Fruit fly (Drosophila melanogaster) whole organism, pupa: ENCODE data around the gene Hrb27C.

ENCODE experiments used
- CG10348 ChIP-seq: fragments of 200-800 bp; sonication (Bioruptor generic); IDR thresholded peaks from 2 replicates; pipeline ENCODE4 v1.3.6; 2022; ENCODE audit warnings: missing biosample characterization, missing genetic modification characterization
- CG12605 ChIP-seq: fragments of 200-800 bp; sonication (Bioruptor generic); IDR thresholded peaks from 2 replicates; pipeline ENCODE4 v1.3.6; 2022; ENCODE audit warnings: missing biosample characterization, missing genetic modification characterization
- CG13204 ChIP-seq: fragments of 200-800 bp; sonication (Bioruptor generic); optimal IDR thresholded peaks from 2 replicates; lab custom pipeline; 2018; ENCODE audit warnings: missing biosample characterization, mild to moderate bottlenecking, missing genetic modification characterization, moderate library complexity
- CG14655 ChIP-seq: fragments of 200-800 bp; sonication (Bioruptor generic); optimal IDR thresholded peaks from 3 replicates; lab custom pipeline; 2017; ENCODE audit warnings: mild to moderate bottlenecking, missing biosample characterization, missing genetic modification reagents, missing genetic modification characterization
- CG15710 ChIP-seq: fragments of 200-800 bp; sonication (Bioruptor generic); optimal IDR thresholded peaks from 2 replicates; lab custom pipeline; 2018; ENCODE audit warnings: missing biosample characterization, mild to moderate bottlenecking, missing genetic modification characterization, moderate library complexity
- CG17806 ChIP-seq: fragments of 200-800 bp; sonication (Bioruptor generic); optimal IDR thresholded peaks from 2 replicates; lab custom pipeline; 2018; ENCODE audit warnings: missing biosample characterization, mild to moderate bottlenecking, missing genetic modification characterization, moderate library complexity
- CG32121 ChIP-seq: fragments of 200-800 bp; sonication (Bioruptor generic); IDR thresholded peaks from 2 replicates; pipeline ENCODE4 v1.3.6; 2022; ENCODE audit warnings: missing biosample characterization, missing genetic modification characterization
- CG34367 ChIP-seq: fragments of 200-800 bp; sonication (Bioruptor generic); optimal IDR thresholded peaks from 2 replicates; lab custom pipeline; 2018; ENCODE audit warnings: missing biosample characterization, mild to moderate bottlenecking, missing genetic modification characterization
- CG4496 ChIP-seq: fragments of 200-800 bp; sonication (Bioruptor generic); IDR thresholded peaks from 3 replicates; pipeline ENCODE4 v1.3.6; 2022; ENCODE audit warnings: missing biosample characterization, missing genetic modification characterization
- CG8159 ChIP-seq: fragments of 200-800 bp; sonication (Bioruptor generic); optimal IDR thresholded peaks from 3 replicates; lab custom pipeline; 2018; ENCODE audit warnings: missing biosample characterization, mild to moderate bottlenecking, missing genetic modification characterization, moderate library complexity
- CG8301 ChIP-seq: fragments of 200-800 bp; sonication (Bioruptor generic); optimal IDR thresholded peaks from 2 replicates; lab custom pipeline; 2018; ENCODE audit warnings: missing biosample characterization, mild to moderate bottlenecking, missing genetic modification characterization
- CG9948 ChIP-seq: fragments of 200-800 bp; sonication (Bioruptor generic); optimal IDR thresholded peaks from 2 replicates; lab custom pipeline; 2018; ENCODE audit warnings: missing biosample characterization, mild to moderate bottlenecking, missing genetic modification characterization, moderate library complexity
- D1 ChIP-seq: fragments of 200-800 bp; sonication (Bioruptor generic); optimal IDR thresholded peaks from 2 replicates; lab custom pipeline; 2018; ENCODE audit warnings: missing biosample characterization, mild to moderate bottlenecking, missing genetic modification characterization, moderate library complexity
- EcR ChIP-seq: fragments of 200-800 bp; sonication (Bioruptor generic); optimal IDR thresholded peaks from 3 replicates; lab custom pipeline; 2019; ENCODE audit warnings: missing biosample characterization, missing genetic modification characterization, mild to moderate bottlenecking, moderate library complexity, missing genetic modification reagents
- Ets98B ChIP-seq: fragments of 200-800 bp; sonication (Bioruptor generic); IDR thresholded peaks from 2 replicates; pipeline ENCODE4 v1.3.6; 2022; ENCODE audit warnings: missing biosample characterization, missing genetic modification characterization
- Pif1A ChIP-seq: fragments of 200-800 bp; sonication (Bioruptor generic); optimal IDR thresholded peaks from 3 replicates; lab custom pipeline; 2016; ENCODE audit warnings: missing biosample characterization, missing genetic modification characterization
- Pif1B ChIP-seq: fragments of 200-800 bp; sonication (Bioruptor generic); optimal IDR thresholded peaks from 3 replicates; lab custom pipeline; 2016; ENCODE audit warnings: missing biosample characterization, missing genetic modification characterization
- Snoo ChIP-seq: fragments of 200-800 bp; sonication (Bioruptor generic); optimal IDR thresholded peaks from 3 replicates; lab custom pipeline; 2017; ENCODE audit warnings: missing biosample characterization, mild to moderate bottlenecking, missing genetic modification characterization, inconsistent platforms
- fd96Ca ChIP-seq: fragments of 200-800 bp; sonication (Bioruptor generic); IDR thresholded peaks from 3 replicates; pipeline ENCODE4 v1.3.6; 2022; ENCODE audit warnings: missing biosample characterization, missing genetic modification characterization
- gl ChIP-seq: fragments of 200-800 bp; sonication (Bioruptor generic); optimal IDR thresholded peaks from 2 replicates; lab custom pipeline; 2018; ENCODE audit warnings: missing biosample characterization, mild to moderate bottlenecking, missing genetic modification characterization
- rn ChIP-seq: fragments of 200-800 bp; sonication (Bioruptor generic); IDR thresholded peaks from 2 replicates; pipeline ENCODE4 v1.3.6; 2022; ENCODE audit warnings: missing biosample characterization, missing genetic modification characterization

Hrb27C gene

DNA sequence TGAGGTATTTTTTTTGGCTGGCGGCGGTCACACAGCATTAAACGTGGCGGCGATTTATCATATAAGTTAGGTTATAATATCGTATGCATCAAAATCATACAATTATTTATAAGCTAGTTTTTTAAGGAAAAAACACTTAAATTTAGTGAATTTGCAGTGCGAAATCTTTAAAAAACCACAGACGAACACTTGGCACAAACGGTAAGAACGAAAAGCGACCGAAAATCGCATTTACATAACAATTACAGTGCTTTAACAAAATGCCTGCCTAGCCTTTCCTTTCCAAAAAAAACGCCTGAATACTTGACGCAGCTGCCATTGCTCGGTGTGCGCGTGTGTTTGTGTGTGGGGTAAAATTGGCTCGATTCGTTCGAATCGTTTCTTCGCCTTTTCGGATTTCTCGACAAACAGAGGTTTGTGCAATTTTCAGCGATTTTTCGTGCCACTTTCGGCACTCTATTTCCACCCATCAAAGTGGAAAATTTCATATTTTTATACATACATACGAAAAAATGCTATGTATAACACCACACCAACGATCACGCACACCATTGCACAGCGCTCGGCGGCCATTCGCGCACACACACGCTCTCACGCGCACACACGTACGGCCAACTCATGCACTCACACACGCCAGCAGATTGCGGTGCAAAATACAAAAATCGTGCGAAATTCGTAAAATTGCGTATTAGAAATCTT lies at the start of gene Hrb27C:
Gene Hrb27C (plus strand): TSS at position 44 of the 699 bp plus-strand sequence.
- TF ChIP-seq CG32121 (GFP tag; lab: Robert Waterston, UW): no peak
- no peak for TF ChIP-seq CG8159 (tag; lab: Kevin White, UChicago)
- TF ChIP-seq CG12605 (GFP tag; lab: Robert Waterston, UW): no peak
- peak; percentile 33; the same call in 1 of the 2 replicates for TF ChIP-seq Ets98B (GFP tag; lab: Robert Waterston, UW)
- TF ChIP-seq CG15710 (tag; lab: Kevin White, UChicago): no peak
- no peak for TF ChIP-seq CG9948 (tag; lab: Kevin White, UChicago)
- TF ChIP-seq, all 21 proteins: peak for 1

- no peak for TF ChIP-seq gl (tag; lab: Kevin White, UChicago)
- TF ChIP-seq EcR: no peak
- no peak for TF ChIP-seq CG4496 (GFP tag; lab: Robert Waterston, UW)
- TF ChIP-seq CG15710 (tag; lab: Kevin White, UChicago): no peak
- no peak for TF ChIP-seq CG13204 (GFP tag; lab: Kevin White, UChicago)
- TF ChIP-seq CG12605 (GFP tag; lab: Robert Waterston, UW): no peak
- no peak for TF ChIP-seq CG8159 (tag; lab: Kevin White, UChicago)
- TF ChIP-seq, all 21 proteins: peak for 0
These were observed 49.7 kb upstream of the Hrb27C start for dm6 chr2L:6870777-6871176.

DNA sequence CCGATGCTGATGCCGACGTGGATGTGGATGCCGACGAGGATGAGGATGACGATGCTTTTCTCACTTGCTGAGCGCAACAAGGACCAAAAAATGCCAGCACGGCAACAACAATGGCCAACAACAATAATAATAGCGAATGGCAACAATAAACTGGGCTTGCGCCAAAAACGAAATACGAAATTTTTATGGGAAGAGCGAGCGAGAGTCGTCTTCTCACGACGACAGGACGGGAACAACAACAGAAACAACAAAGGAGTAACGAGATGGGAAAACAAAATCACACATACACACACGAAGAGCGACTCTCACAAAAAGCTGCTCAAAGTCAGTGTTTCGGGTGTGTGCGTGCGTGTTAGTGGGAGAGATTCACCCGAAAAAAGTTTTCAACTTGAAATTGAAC lies 46.5 kb upstream of the Hrb27C start:
- TF ChIP-seq CG9948 (tag; lab: Kevin White, UChicago) (no peak), Ets98B (GFP tag; lab: Robert Waterston, UW) (no peak), CG10348 (GFP tag; lab: Robert Waterston, UW) (no peak), Pif1A (GFP tag; lab: Kevin White, UChicago) (no peak), CG12605 (GFP tag; lab: Robert Waterston, UW) (no peak), Snoo (no peak), gl (tag; lab: Kevin White, UChicago) (no peak), fd96Ca (GFP tag; lab: Robert Waterston, UW) (no peak), EcR (no peak), CG34367 (no peak), CG17806 (tag; lab: Kevin White, UChicago) (no peak), D1 (tag; lab: Kevin White, UChicago) (no peak), CG8159 (tag; lab: Kevin White, UChicago) (no peak), CG15710 (tag; lab: Kevin White, UChicago) (no peak), rn (no peak)

DNA sequence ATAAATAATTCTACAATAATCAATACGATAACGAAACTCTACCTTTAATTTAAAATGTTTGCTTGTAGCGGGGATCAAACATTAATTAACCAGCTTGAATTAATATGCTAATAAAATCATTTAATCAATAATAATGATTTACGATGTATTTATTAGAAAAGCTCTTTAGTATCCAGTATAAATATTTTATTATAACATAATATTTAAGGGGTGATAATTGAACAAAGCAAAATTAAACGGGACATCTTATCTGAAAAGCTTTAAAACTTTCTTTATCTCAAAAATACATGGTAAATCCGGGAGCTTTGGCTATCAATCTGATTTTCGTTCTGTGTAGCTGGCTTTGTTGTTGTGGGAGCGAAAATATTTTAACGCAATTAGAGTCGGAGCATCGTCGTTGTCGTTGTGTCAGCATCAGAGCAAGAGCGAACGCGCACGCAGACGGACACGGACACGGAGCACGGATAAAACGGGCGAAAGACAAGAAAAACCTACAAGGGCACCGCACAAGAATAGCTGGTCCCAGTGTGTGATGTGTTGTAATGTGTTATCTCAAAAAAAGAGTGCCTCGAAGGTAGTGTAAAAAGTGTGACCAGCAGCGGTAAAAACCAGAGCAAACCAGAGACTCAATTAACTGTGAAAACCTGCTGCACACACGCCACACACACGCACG lies 45.8 kb upstream of the Hrb27C start, which contains the start of gene Nlg2:
Gene Nlg2 (plus strand): TSS at position 375 of the 673 bp plus-strand sequence.
- TF ChIP-seq CG17806 (tag; lab: Kevin White, UChicago) (peak; percentile 2), CG8159 (tag; lab: Kevin White, UChicago) (peak; percentile 66), CG13204 (GFP tag; lab: Kevin White, UChicago) (no peak), gl (tag; lab: Kevin White, UChicago) (no peak), CG9948 (tag; lab: Kevin White, UChicago) (peak; percentile 36), CG14655 (peak; percentile 43), CG15710 (tag; lab: Kevin White, UChicago) (peak; percentile 41), CG8301 (tag; lab: Kevin White, UChicago) (peak; percentile 14), EcR (no peak)

DNA sequence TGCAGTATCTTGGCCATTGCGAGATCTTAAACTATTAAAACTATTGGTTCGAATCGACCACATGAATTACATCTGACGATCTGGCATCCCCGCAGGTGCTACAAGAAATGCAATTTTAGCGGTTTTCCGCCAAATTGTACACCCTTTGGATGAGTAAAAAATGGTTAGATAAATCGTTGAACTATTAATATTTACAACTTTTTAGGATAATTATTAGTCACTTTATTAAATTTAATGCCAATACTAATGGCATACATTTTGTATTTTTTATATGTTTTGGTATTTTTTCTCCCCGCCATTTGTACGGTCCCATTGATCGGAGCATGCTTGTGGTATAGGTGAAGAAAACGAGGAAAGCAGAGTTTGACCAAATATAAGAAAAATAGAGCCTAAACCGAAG lies 12.7 kb upstream of the Hrb27C start, which contains the start of the genes Polr1F and Rat1:
Gene Polr1F (minus strand): TSS at position 84 of the 400 bp plus-strand sequence.
Gene Rat1 (plus strand): TSS at position 323 of the 400 bp plus-strand sequence.
- TF ChIP-seq EcR (no peak), Pif1B (GFP tag; lab: Kevin White, UChicago) (no peak), CG13204 (GFP tag; lab: Kevin White, UChicago) (no peak), CG12605 (GFP tag; lab: Robert Waterston, UW) (no peak), CG34367 (no peak), CG9948 (tag; lab: Kevin White, UChicago) (no peak), CG10348 (GFP tag; lab: Robert Waterston, UW) (no peak), CG8159 (tag; lab: Kevin White, UChicago) (no peak), Ets98B (GFP tag; lab: Robert Waterston, UW) (no peak), Pif1A (GFP tag; lab: Kevin White, UChicago) (no peak), CG15710 (tag; lab: Kevin White, UChicago) (no peak), Snoo (no peak), CG4496 (GFP tag; lab: Robert Waterston, UW) (no peak), gl (tag; lab: Kevin White, UChicago) (no peak), CG8301 (tag; lab: Kevin White, UChicago) (no peak), rn (no peak), D1 (tag; lab: Kevin White, UChicago) (no peak)

dm6 chr2L:6913964-6914363 lies 6.5 kb upstream of the Hrb27C start, which contains the start of gene Wee1:
Wee1 (minus strand) TSS chr2L:6914138.
- TF ChIP-seq CG13204 (GFP tag; lab: Kevin White, UChicago) (no peak), CG34367 (no peak), Ets98B (GFP tag; lab: Robert Waterston, UW) (no peak)
